Fruit fly (Drosophila melanogaster) whole organism, adult: ENCODE results near the gene CG44198.

ENCODE experiments used
- CG11617 ChIP-seq: fragments of 200-800 bp; sonication (Bioruptor generic); optimal IDR thresholded peaks from 2 replicates; lab custom pipeline; 2017; ENCODE audit warnings: mild to moderate bottlenecking, missing biosample characterization, missing genetic modification reagents, missing genetic modification characterization
- CG1620 ChIP-seq: fragments of 200-800 bp; sonication (Bioruptor generic); optimal IDR thresholded peaks from 2 replicates; lab custom pipeline; 2016; ENCODE audit warnings: missing biosample characterization, missing genetic modification characterization
- CG33017 ChIP-seq: fragments of 200-800 bp; sonication (Bioruptor generic); optimal IDR thresholded peaks from 2 replicates; lab custom pipeline; 2018; ENCODE audit warnings: missing biosample characterization, mild to moderate bottlenecking, missing genetic modification characterization, moderate library complexity
- CG5204 ChIP-seq: fragments of 200-800 bp; sonication (Bioruptor generic); optimal IDR thresholded peaks from 2 replicates; lab custom pipeline; 2016; ENCODE audit warnings: missing biosample characterization, missing genetic modification characterization
- CG7101 ChIP-seq: fragments of 200-800 bp; sonication (Bioruptor generic); optimal IDR thresholded peaks from 2 replicates; lab custom pipeline; 2018; ENCODE audit warnings: missing biosample characterization, mild to moderate bottlenecking, missing genetic modification characterization, moderate library complexity
- bab1 ChIP-seq: fragments of 200-800 bp; sonication (Bioruptor generic); optimal IDR thresholded peaks from 3 replicates; lab custom pipeline; 2019; ENCODE audit warnings: missing biosample characterization, mild to moderate bottlenecking, missing genetic modification characterization, moderate library complexity
- cnc ChIP-seq, 2 experiments: fragments of >200 bp; optimal IDR thresholded peaks; 2 replicates each; lab custom pipeline; 2017
- kay ChIP-seq: fragments of 200-800 bp; sonication (Bioruptor generic); peaks from one replicate; lab custom pipeline; 2016; ENCODE audit warnings: missing biosample characterization, missing genetic modification characterization, borderline replicate concordance
- pad ChIP-seq: fragments of 200-800 bp; sonication (Bioruptor generic); optimal IDR thresholded peaks from 3 replicates; lab custom pipeline; 2017; ENCODE audit warnings: missing biosample characterization, missing genetic modification characterization, mild to moderate bottlenecking, moderate library complexity, missing genetic modification reagents
- tj ChIP-seq: fragments of 200-800 bp; sonication (Bioruptor generic); optimal IDR thresholded peaks from 3 replicates; lab custom pipeline; 2017; ENCODE audit warnings: missing biosample characterization, mild to moderate bottlenecking, missing genetic modification characterization, moderate library complexity

dm6 chr2L:13135929-13136328 is 17.0 kb upstream of the CG44198 start:
- TF ChIP-seq CG7101 (tag; lab: Kevin White, UChicago) (no peak), cnc (optimal IDR thresholded peaks at IDR 0.05; lab: Kevin White, UChicago) (no peak), CG11617 (GFP tag; lab: Kevin White, UChicago) (no peak), kay (GFP tag; lab: Kevin White, UChicago) (no peak), pad (GFP tag; lab: Kevin White, UChicago) (no peak), bab1 (no peak), CG5204 (GFP tag; lab: Kevin White, UChicago) (no peak), tj (GFP tag; lab: Kevin White, UChicago) (no peak), CG33017 (tag; lab: Kevin White, UChicago) (no peak), CG1620 (GFP tag; lab: Kevin White, UChicago) (no peak)
